Fruit fly (Drosophila melanogaster) ovary, adult (tissue): Measurements from ENCODE around the gene CG33665.
"Not testable (repeated sequence)": the region's sequence is repeated elsewhere in the genome, so short reads cannot be mapped to it uniquely, and the experiment has no call there.

Source experiments
- CG17801 ChIP-seq: fragments of 200-800 bp; optimal IDR thresholded peaks from 2 replicates; lab custom pipeline; 2019; ENCODE audit warnings: missing biosample characterization, mild to moderate bottlenecking, missing genetic modification characterization, moderate library complexity; ENCODE audit not compliant: partially characterized antibody

CG33665 gene

dm6 chrX:6478749-6479148 lies at the start of gene CG33665:
Gene CG33665, minus strand, starts transcription at chrX:6478849.
- not testable (repeated sequence) for TF ChIP-seq CG17801

dm6 chrX:6527680-6528079 lies 49.0 kb upstream of the CG33665 start, which contains the start of gene CG3342:
Gene CG3342, minus strand, starts transcription at chrX:6527888.
- TF ChIP-seq CG17801, result no peak

- TF ChIP-seq CG17801, result no peak
These were observed 45.6 kb upstream of the CG33665 start, which contains the start of the genes CG42340 and CG3918 for dm6 chrX:6524217-6524616. Gene CG42340, minus strand, starts transcription at chrX:6524323. Gene CG3918, plus strand, starts transcription at chrX:6524464.

- no peak for TF ChIP-seq CG17801
These were observed 34.5 kb upstream of the CG33665 start for dm6 chrX:6513193-6513592.

- not testable (repeated sequence) for TF ChIP-seq CG17801
These were observed 1.8 kb downstream of the CG33665 start, which contains the start of gene CG33666 for dm6 chrX:6476867-6477266. Gene CG33666, minus strand, starts transcription at chrX:6476967.

dm6 chrX:6472278-6472677 lies 6.4 kb downstream of the CG33665 start, which contains the start of gene CG33667:
Gene CG33667, minus strand, starts transcription at chrX:6472378.
- not testable (repeated sequence) for TF ChIP-seq CG17801

dm6 chrX:6457888-6458287 lies 20.8 kb downstream of the CG33665 start:
- TF ChIP-seq CG17801, result no peak

- no peak for TF ChIP-seq CG17801
These were observed 39.2 kb downstream of the CG33665 start for dm6 chrX:6439495-6439894.
